Worm (Caenorhabditis elegans) whole organism, late embryonic: ENCODE results near the gene T26E4.2.
"Not testable (repeated sequence)": the region's sequence is repeated elsewhere in the genome, so short reads cannot be mapped to it uniquely, and the experiment has no call there.

Experiments used
- ama-1 ChIP-seq: fragments of 150-350 bp; optimal IDR thresholded peaks from 2 replicates; lab custom pipeline; 2014
- ceh-48 ChIP-seq: sonication (generic microtip); optimal IDR thresholded peaks from 2 replicates; lab custom pipeline; 2016; ENCODE audit warnings: missing genetic modification characterization, inconsistent platforms, missing compliant biosample characterization
- dve-1 ChIP-seq: sonication (generic microtip); optimal IDR thresholded peaks from 2 replicates; lab custom pipeline; 2017; ENCODE audit warnings: antibody characterized with exemption, mild to moderate bottlenecking, missing genetic modification characterization, missing compliant biosample characterization
- elt-4 ChIP-seq: sonication (generic microtip); optimal IDR thresholded peaks from 2 replicates; lab custom pipeline; 2016; ENCODE audit warnings: missing genetic modification characterization, missing compliant biosample characterization
- ets-4 ChIP-seq: sonication (generic microtip); optimal IDR thresholded peaks from 2 replicates; lab custom pipeline; 2016; ENCODE audit warnings: missing genetic modification characterization, missing compliant biosample characterization
- hlh-15 ChIP-seq: sonication (generic microtip); optimal IDR thresholded peaks from 2 replicates; lab custom pipeline; 2016; ENCODE audit warnings: missing genetic modification characterization, missing compliant biosample characterization
- pha-4 ChIP-seq: fragments of 150-350 bp; optimal IDR thresholded peaks from 2 replicates; lab custom pipeline; 2018; ENCODE audit warnings: missing biosample characterization, missing genetic modification reagents, missing genetic modification characterization
- pqm-1 ChIP-seq: sonication (generic microtip); optimal IDR thresholded peaks from 2 replicates; lab custom pipeline; 2016; ENCODE audit warnings: missing genetic modification characterization, missing compliant biosample characterization
- sox-4 ChIP-seq: sonication (generic microtip); optimal IDR thresholded peaks from 2 replicates; lab custom pipeline; 2017; ENCODE audit warnings: mild to moderate bottlenecking, missing genetic modification characterization, inconsistent platforms, missing compliant biosample characterization
- tbx-2 ChIP-seq: sonication (generic microtip); optimal IDR thresholded peaks from 2 replicates; lab custom pipeline; 2016; ENCODE audit warnings: missing genetic modification characterization, missing compliant biosample characterization
- unc-55 ChIP-seq: sonication (generic microtip); optimal IDR thresholded peaks from 2 replicates; lab custom pipeline; 2017; ENCODE audit warnings: missing biosample characterization, missing genetic modification reagents, missing genetic modification characterization
- ztf-16 ChIP-seq: sonication (generic microtip); optimal IDR thresholded peaks from 2 replicates; lab custom pipeline; 2017; ENCODE audit warnings: missing genetic modification characterization, missing compliant biosample characterization

ce11 chrV:15811982-15812381 is 30.8 kb downstream of the T26E4.2 start, which contains the start of gene nhr-282:
- not testable (repeated sequence) for TF ChIP-seq pha-4 (tag; lab: Kevin White, UChicago); pqm-1; dve-1 (tag; lab: Kevin White, UChicago); ets-4 (tag; lab: Kevin White, UChicago); ceh-48; ama-1; hlh-15; unc-55 (GFP tag; lab: Kevin White, UChicago); tbx-2 (tag; lab: Kevin White, UChicago); elt-4; sox-4 (tag; lab: Kevin White, UChicago); ztf-16 (tag; lab: Kevin White, UChicago)
